Fruit fly (Drosophila melanogaster): Measurements from ENCODE around the gene CG18581.

The CG18581 gene

DNA sequence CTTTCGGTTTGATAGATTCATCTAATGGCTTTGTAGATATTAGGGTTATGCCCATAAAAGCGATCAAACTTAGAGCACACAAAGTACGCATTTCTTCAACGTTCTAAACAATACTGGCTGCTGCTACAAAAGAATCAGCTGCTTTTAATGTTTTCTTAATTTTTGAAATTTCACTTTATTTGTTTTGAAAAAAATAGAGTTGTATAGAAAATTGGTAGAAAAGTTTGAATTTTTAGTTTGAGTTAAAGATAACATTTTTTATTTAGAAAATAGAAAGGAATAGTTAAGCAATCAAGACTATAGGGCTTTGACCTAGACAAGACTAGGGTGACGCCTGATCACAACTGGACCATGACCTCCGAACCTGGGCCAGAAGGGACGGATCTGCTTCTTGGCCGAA is at the start of gene CG18581:
Gene CG18581, minus strand, starts transcription at position 101 of the 400 bp plus-strand sequence.
- TF ChIP-seq CTCF (optimal IDR thresholded peaks at IDR 0.05), result no peak
- no peak for TF ChIP-seq CG8478 (optimal IDR thresholded peaks at IDR 0.05)

DNA sequence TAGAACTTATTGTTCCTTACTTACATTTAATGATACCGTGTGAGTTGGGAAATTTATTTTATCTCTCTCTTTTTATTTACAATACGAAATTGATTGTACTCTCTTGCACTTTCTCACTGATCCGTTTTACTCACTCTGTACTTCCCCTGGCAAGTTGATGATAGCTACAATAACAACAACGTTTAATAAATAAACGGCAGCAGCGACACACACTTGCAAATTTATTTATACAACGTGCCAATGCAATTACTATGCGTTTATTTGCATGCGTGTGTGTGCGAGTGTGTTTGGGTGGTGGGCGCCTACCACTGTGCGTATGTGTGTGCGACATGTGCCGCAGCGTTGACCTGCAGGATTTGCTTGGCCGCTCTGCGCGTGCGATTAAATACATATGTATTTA is 49.5 kb upstream of the CG18581 start:
- TF ChIP-seq CTCF (optimal IDR thresholded peaks at IDR 0.05) (no peak), CG8478 (optimal IDR thresholded peaks at IDR 0.05) (no peak)

dm6 chr3L:15098659-15099512 is 48.9 kb upstream of the CG18581 start:
- no peak for TF ChIP-seq CG8478 (optimal IDR thresholded peaks at IDR 0.05)
- TF ChIP-seq CTCF (optimal IDR thresholded peaks at IDR 0.05), result no peak

DNA sequence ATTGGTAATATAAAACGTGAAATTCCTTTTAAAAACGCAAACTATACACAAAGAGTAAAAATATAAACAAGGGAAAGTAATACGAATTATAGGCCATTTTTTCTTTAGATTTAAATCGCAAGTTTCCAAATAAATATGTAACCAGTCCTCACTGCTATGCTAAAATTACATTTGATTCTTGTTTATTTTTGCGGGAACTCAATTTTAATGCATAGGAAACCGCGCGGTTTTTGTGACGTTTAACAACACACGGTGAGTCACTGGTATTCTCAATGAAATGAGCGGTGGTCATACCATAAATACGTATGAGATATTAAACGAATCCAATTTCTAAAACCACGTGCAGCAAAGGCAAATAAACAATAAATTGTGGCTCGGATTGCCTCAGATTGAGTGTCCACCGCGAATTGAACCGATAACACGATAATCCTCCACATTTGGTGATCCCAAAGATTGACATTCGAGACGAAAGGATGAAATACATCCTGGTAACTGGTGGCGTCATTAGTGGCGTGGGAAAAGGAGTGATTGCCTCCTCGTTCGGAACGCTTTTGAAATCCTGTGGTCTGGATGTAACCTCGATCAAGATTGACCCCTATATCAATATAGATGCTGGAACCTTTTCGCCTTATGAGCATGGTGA is 48.0 kb upstream of the CG18581 start, which contains the start of gene Ctps:
Gene Ctps, plus strand, starts transcription at position 37 of the 643 bp plus-strand sequence.
- no peak for TF ChIP-seq CG8478 (optimal IDR thresholded peaks at IDR 0.05)
- no peak for TF ChIP-seq CTCF (optimal IDR thresholded peaks at IDR 0.05)

DNA sequence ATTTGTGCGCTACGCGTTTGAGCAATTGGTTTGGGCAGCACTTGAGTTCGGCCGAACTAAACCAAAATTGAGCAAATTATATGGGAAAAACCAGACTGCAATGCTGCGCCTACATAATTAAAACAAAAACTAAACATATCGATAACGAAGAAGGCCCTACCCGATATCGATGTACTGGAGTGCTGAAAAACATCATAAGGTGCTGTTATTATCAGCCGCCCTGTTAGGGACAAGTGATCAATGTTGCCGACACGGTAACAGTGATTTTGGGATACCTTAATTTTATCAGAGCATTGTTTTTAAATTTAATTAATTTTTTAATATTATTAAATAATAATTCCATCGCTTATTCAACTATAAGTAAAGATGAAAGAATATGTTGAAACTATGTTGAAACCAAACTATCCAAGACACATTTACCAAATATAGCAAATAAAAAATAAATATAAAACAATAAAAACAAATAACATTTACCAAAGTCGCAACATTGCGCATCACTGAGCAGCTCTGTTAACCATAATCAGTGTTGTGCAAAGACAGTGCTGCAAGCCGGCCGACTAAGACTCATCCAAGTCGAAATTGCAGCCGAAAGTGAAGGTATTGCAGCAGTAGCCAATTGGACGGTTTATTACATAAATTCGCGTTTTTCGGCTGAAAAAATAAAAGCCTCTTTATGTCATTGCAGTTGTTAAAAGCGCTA is 44.7 kb upstream of the CG18581 start, which contains the start of the genes sstn, Plp and GlyRS:
Gene sstn, minus strand, starts transcription at position 131 of the 700 bp plus-strand sequence.
Gene Plp, minus strand, starts transcription at position 136 of the 700 bp plus-strand sequence.
Gene GlyRS, plus strand, starts transcription at position 554 of the 700 bp plus-strand sequence.
- TF ChIP-seq CG8478 (optimal IDR thresholded peaks at IDR 0.05) (no peak), CTCF (optimal IDR thresholded peaks at IDR 0.05) (no peak)

- TF ChIP-seq CG8478 (optimal IDR thresholded peaks at IDR 0.05) (no peak), CTCF (optimal IDR thresholded peaks at IDR 0.05) (no peak)
These were observed 44.0 kb upstream of the CG18581 start for dm6 chr3L:15093929-15094588.

dm6 chr3L:15089887-15090679 is 40.1 kb upstream of the CG18581 start:
- TF ChIP-seq CG8478 (optimal IDR thresholded peaks at IDR 0.05) (no peak), CTCF (optimal IDR thresholded peaks at IDR 0.05) (no peak)

DNA sequence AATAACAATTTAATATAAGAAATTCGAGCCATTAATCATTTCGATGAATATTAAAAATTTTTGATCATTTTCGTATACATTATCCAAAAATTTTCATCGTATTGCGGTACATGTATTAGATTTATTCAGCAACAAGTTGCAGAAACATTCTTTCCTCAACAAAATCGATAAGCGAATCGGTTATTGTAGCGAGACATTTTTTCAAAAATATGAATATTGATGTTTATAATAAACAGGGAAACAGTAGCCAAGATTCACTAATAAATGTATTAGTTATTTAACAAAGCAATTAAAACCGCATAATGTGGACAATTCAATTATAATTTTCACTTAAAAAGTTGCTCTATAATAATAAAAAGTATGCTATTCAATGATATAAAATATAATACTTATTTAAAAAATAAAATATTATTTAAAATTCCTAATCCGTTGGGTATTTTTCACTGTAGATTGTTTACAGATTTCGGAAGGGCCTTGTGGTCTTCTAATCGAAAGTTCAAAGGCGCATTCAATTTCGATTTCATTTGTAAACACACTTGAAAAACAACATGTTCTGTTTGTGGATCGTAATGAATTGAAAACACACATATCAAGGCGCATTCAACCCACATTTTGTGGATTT is 39.2 kb upstream of the CG18581 start:
- TF ChIP-seq CG8478 (optimal IDR thresholded peaks at IDR 0.05) (no peak), CTCF (optimal IDR thresholded peaks at IDR 0.05) (no peak)

dm6 chr3L:15088285-15088684 is 38.3 kb upstream of the CG18581 start:
- TF ChIP-seq CTCF (optimal IDR thresholded peaks at IDR 0.05), result no peak
- no peak for TF ChIP-seq CG8478 (optimal IDR thresholded peaks at IDR 0.05)

dm6 chr3L:15084288-15084687 is 34.3 kb upstream of the CG18581 start:
- TF ChIP-seq CG8478 (optimal IDR thresholded peaks at IDR 0.05), result no peak
- no peak for TF ChIP-seq CTCF (optimal IDR thresholded peaks at IDR 0.05)

DNA sequence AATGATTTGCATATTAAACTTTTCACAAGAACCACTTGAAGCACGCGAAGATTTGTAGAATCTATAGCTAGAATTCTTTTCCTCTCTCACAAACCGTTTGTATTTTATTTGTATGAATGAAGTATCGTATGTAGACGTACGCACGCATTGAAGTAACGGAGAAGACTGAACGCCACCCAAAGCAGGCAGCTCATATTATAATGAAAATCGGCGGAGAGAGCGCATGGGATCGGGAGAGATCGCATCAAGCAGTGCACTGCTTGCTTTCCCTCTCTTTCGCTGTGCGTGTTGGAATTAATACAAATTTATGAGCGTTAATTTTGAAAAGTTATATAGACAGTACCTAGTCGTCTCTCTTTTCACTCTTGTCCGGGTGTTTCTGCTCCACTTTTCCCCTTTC is 29.3 kb upstream of the CG18581 start:
- TF ChIP-seq CTCF (optimal IDR thresholded peaks at IDR 0.05) (peak; percentile 7 to 11), CG8478 (optimal IDR thresholded peaks at IDR 0.05) (no peak)

DNA sequence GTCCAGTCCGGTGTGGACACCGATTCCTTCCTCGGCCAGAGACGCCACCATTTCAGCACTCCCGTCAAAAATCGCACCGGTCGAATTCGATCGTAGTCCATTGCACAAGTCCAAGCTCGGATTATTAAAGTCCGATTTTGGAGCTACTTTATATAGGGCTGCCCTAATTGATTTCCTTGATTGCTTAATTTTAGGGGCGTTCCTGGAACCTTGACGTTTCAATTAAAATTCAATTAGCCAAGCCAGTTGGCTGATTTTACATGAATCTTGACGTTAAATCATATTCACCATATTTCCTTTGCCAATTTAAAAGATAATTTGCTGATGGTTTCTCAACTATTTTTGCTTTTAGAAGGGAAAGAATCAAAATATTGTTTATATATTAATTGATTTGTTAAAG is 28.3 kb upstream of the CG18581 start, which contains the start of gene Or71a:
Gene Or71a, minus strand, starts transcription at position 101 of the 400 bp plus-strand sequence.
- TF ChIP-seq CTCF (optimal IDR thresholded peaks at IDR 0.05), result no peak
- TF ChIP-seq CG8478 (optimal IDR thresholded peaks at IDR 0.05), result no peak

DNA sequence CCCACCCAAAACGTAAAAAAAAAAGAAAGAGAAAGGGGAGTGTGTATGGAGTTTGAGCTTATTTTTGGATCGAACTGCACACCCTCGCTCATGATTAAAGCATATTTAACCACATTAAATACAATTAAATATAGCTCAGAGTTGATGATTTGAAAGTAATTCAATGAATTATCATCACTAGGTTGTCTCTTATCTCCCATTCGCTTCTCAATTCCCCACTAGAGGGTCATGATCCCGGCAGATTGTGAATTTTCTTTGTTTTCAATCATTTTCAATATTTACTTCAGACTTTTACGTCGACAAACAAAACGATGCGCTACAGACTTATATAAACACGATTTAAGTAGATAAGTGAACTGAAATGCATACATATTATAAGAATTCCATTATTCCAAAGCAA is 26.4 kb upstream of the CG18581 start:
- TF ChIP-seq CTCF (optimal IDR thresholded peaks at IDR 0.05), result no peak
- TF ChIP-seq CG8478 (optimal IDR thresholded peaks at IDR 0.05), result no peak
